Worm (Caenorhabditis elegans): ENCODE measurements around the gene K08F11.1.

Gene K08F11.1

ce11 chrIV:4749728-4750278 lies 25.1 kb downstream of the K08F11.1 start, which contains the start of the genes rpl-20 and Y17G9B.5 (continued):
- peak; percentile 98 for TF ChIP-seq unc-98 (GFP tag; IDR thresholded peaks at IDR 0.05)
- TF ChIP-seq fkh-4 (tag; optimal IDR thresholded peaks at IDR 0.05; ENCODE audit: borderline replicate concordance), result peak; percentile 95
- TF ChIP-seq nhr-20 (tag; optimal IDR thresholded peaks at IDR 0.05), result peak; percentile 100
- TF ChIP-seq elt-2 (tag; optimal IDR thresholded peaks at IDR 0.05), result peak; percentile 99
- TF ChIP-seq zag-1 (tag; optimal IDR thresholded peaks at IDR 0.05), result peak; percentile 99
- TF ChIP-seq sox-4 (tag; optimal IDR thresholded peaks at IDR 0.05), result peak; percentile 98
- TF ChIP-seq sup-37 (GFP tag; optimal IDR thresholded peaks at IDR 0.05), result peak; percentile 100
- peak; percentile 100 for TF ChIP-seq mep-1 (tag; optimal IDR thresholded peaks at IDR 0.05)
- TF ChIP-seq fkh-8 (tag; optimal IDR thresholded peaks at IDR 0.05), result peak; percentile 100
- peak; percentile 99 for TF ChIP-seq lin-39 (tag; optimal IDR thresholded peaks at IDR 0.05)
- TF ChIP-seq nhr-85 (tag), result peak; percentile 100
- TF ChIP-seq lin-13 (GFP tag; optimal IDR thresholded peaks at IDR 0.05), result peak; percentile 100
- TF ChIP-seq jun-1 (tag; optimal IDR thresholded peaks at IDR 0.05), result peak; percentile 99
- TF ChIP-seq mef-2 (tag; optimal IDR thresholded peaks at IDR 0.05), result peak; percentile 97
- TF ChIP-seq lsy-2 (tag; optimal IDR thresholded peaks at IDR 0.05), result peak; percentile 100
- peak; percentile 98 for TF ChIP-seq efl-3 (GFP tag; optimal IDR thresholded peaks at IDR 0.05)
- peak; percentile 99 for TF ChIP-seq skn-1 (tag; optimal IDR thresholded peaks at IDR 0.05)
- TF ChIP-seq dpl-1 (GFP tag; optimal IDR thresholded peaks at IDR 0.05), result peak; percentile 94 to 96 (median 96)
- TF ChIP-seq nhr-47 (tag; optimal IDR thresholded peaks at IDR 0.05), result peak; percentile 100
- no peak for TF ChIP-seq sptf-1 (tag; optimal IDR thresholded peaks at IDR 0.05)
- TF ChIP-seq snu-23 (GFP tag; optimal IDR thresholded peaks at IDR 0.05), result peak; percentile 100
- peak; percentile 100 for TF ChIP-seq ets-5 (GFP tag; IDR thresholded peaks at IDR 0.05)
- peak; percentile 100 for TF ChIP-seq aly-2 (tag; optimal IDR thresholded peaks at IDR 0.05)
- TF ChIP-seq vab-15 (tag; optimal IDR thresholded peaks at IDR 0.05), result peak; percentile 97
- peak; percentile 95 for TF ChIP-seq snpc-4 (tag; optimal IDR thresholded peaks at IDR 0.05)
- TF ChIP-seq efl-1 (optimal IDR thresholded peaks at IDR 0.05), result peak; percentile 97 to 98
- TF ChIP-seq efl-1 (GFP tag; optimal IDR thresholded peaks at IDR 0.05 in 1 of 2), result peak; percentile 91 to 99
- TF ChIP-seq C34B4.2 (tag; optimal IDR thresholded peaks at IDR 0.05), result peak; percentile 98
- peak; percentile 100 for TF ChIP-seq unc-86 (tag; optimal IDR thresholded peaks at IDR 0.05)
- peak; percentile 85 to 100 (median 100) for TF ChIP-seq elt-3 (tag; optimal IDR thresholded peaks at IDR 0.05)
- peak; percentile 100 for TF ChIP-seq ceh-88 (GFP tag; IDR thresholded peaks at IDR 0.05)
- TF ChIP-seq pag-3 (tag; optimal IDR thresholded peaks at IDR 0.05; ENCODE audit: borderline replicate concordance, insufficient read depth), result peak; percentile 85
- peak; percentile 95 for TF ChIP-seq ama-1 (optimal IDR thresholded peaks at IDR 0.05)
- peak; percentile 98 for TF ChIP-seq lir-3 (tag; optimal IDR thresholded peaks at IDR 0.05; ENCODE audit: poor library complexity)
- peak; percentile 100 for TF ChIP-seq nhr-77 (tag; optimal IDR thresholded peaks at IDR 0.05)
- TF ChIP-seq tlp-1 (tag; optimal IDR thresholded peaks at IDR 0.05), result no peak
- peak; percentile 99 for TF ChIP-seq fos-1 (tag; optimal IDR thresholded peaks at IDR 0.05)
- peak; percentile 100 for TF ChIP-seq lin-14 (GFP tag; optimal IDR thresholded peaks at IDR 0.05)
- peak; percentile 97 for TF ChIP-seq hpl-2 (GFP tag; optimal IDR thresholded peaks at IDR 0.05)
- peak; percentile 81 for TF ChIP-seq Y116A8C.19 (tag; optimal IDR thresholded peaks at IDR 0.05; ENCODE audit: borderline replicate concordance)
- peak; percentile 99 for TF ChIP-seq nhr-237 (tag; optimal IDR thresholded peaks at IDR 0.05)
- peak; percentile 99 for TF ChIP-seq mab-9 (GFP tag; IDR thresholded peaks at IDR 0.05)
- peak; percentile 100 for TF ChIP-seq tbx-2 (tag; optimal IDR thresholded peaks at IDR 0.05)
- peak; percentile 99 for TF ChIP-seq fkh-10 (GFP tag; optimal IDR thresholded peaks at IDR 0.05)

- TF ChIP-seq lir-3 (tag; optimal IDR thresholded peaks at IDR 0.05; ENCODE audit: poor library complexity) (no peak), nhr-71 (tag; optimal IDR thresholded peaks at IDR 0.05) (no peak), xbp-1 (tag; optimal IDR thresholded peaks at IDR 0.05) (no peak), ama-1 (optimal IDR thresholded peaks at IDR 0.05) (no peak), nhr-12 (tag; optimal IDR thresholded peaks at IDR 0.05) (no peak), nhr-20 (tag; optimal IDR thresholded peaks at IDR 0.05) (no peak), ceh-82 (tag; optimal IDR thresholded peaks at IDR 0.05) (no peak), blmp-1 (tag; optimal IDR thresholded peaks at IDR 0.05) (no peak), vab-15 (tag; optimal IDR thresholded peaks at IDR 0.05) (no peak), sup-37 (GFP tag; optimal IDR thresholded peaks at IDR 0.05) (no peak), fkh-10 (GFP tag; optimal IDR thresholded peaks at IDR 0.05) (no peak), lin-15B (tag; optimal IDR thresholded peaks at IDR 0.05) (no peak), aha-1 (tag; optimal IDR thresholded peaks at IDR 0.05) (no peak), efl-3 (GFP tag; optimal IDR thresholded peaks at IDR 0.05) (no peak), hlh-4 (tag; optimal IDR thresholded peaks at IDR 0.05) (no peak), ztf-11 (tag; optimal IDR thresholded peaks at IDR 0.05) (no peak), tbx-2 (tag; optimal IDR thresholded peaks at IDR 0.05) (no peak), nhr-84 (tag; optimal IDR thresholded peaks at IDR 0.05) (no peak), ets-5 (GFP tag; IDR thresholded peaks at IDR 0.05) (no peak)
Measured at ce11 chrIV:4751814-4752213, 27.2 kb downstream of the K08F11.1 start, which contains the start of gene Y17G9B.4. Gene Y17G9B.4, plus strand, starts transcription at chrIV:4752119.

Measured in whole organism, L1 larva.